Fruit fly (Drosophila melanogaster) whole organism, embryonic: ENCODE results near the gene CG5225.
A peak's percentile ranks its signal among the peaks of the same experiment; 100 is the strongest.

Experiments
- Bgb ChIP-seq: fragments of 200-800 bp; sonication (Bioruptor generic); IDR thresholded peaks from 2 replicates; pipeline ENCODE4 v1.3.6; 2022; ENCODE audit warnings: missing biosample characterization, missing genetic modification characterization; ENCODE audit not compliant: partially characterized antibody
- CG10543 ChIP-seq: fragments of 200-800 bp; sonication (Bioruptor generic); optimal IDR thresholded peaks from 3 replicates; lab custom pipeline; 2017; ENCODE audit warnings: missing biosample characterization, mild to moderate bottlenecking, missing genetic modification characterization, moderate library complexity
- CG12219 ChIP-seq: fragments of 200-800 bp; sonication (Bioruptor generic); optimal IDR thresholded peaks from 3 replicates; lab custom pipeline; 2018; ENCODE audit warnings: missing biosample characterization, mild to moderate bottlenecking, missing genetic modification characterization
- CG1233 ChIP-seq: fragments of 200-800 bp; sonication (Bioruptor generic); optimal IDR thresholded peaks from 4 replicates; lab custom pipeline; 2018; ENCODE audit warnings: missing biosample characterization, mild to moderate bottlenecking, missing genetic modification characterization
- CG13775 ChIP-seq: fragments of 200-800 bp; sonication (Bioruptor generic); optimal IDR thresholded peaks from 3 replicates; lab custom pipeline; 2017; ENCODE audit warnings: missing biosample characterization, mild to moderate bottlenecking, missing genetic modification characterization
- CG14441 ChIP-seq: fragments of 200-800 bp; sonication (Bioruptor generic); IDR thresholded peaks from 2 replicates; pipeline ENCODE4 v1.3.6; 2022; ENCODE audit warnings: missing biosample characterization, missing genetic modification characterization
- CG15479 ChIP-seq: fragments of 200-800 bp; sonication (Bioruptor generic); optimal IDR thresholded peaks from 3 replicates; lab custom pipeline; 2019; ENCODE audit warnings: missing biosample characterization, mild to moderate bottlenecking, missing genetic modification characterization, moderate library complexity
- CG15514 ChIP-seq: fragments of 200-800 bp; sonication (Bioruptor generic); optimal IDR thresholded peaks from 3 replicates; lab custom pipeline; 2017; ENCODE audit warnings: missing biosample characterization, missing genetic modification characterization, mild to moderate bottlenecking, moderate library complexity, missing genetic modification reagents
- CG18011 ChIP-seq: fragments of 200-800 bp; sonication (Bioruptor generic); optimal IDR thresholded peaks from 2 replicates; lab custom pipeline; 2017; ENCODE audit warnings: missing biosample characterization, missing genetic modification characterization, mild to moderate bottlenecking, moderate library complexity, missing genotype
- CG2199 ChIP-seq: fragments of 200-800 bp; sonication (Bioruptor generic); IDR thresholded peaks from 3 replicates; pipeline ENCODE4 v1.3.6; 2022; ENCODE audit warnings: missing biosample characterization, missing genetic modification characterization
- CG34376 ChIP-seq: fragments of 200-800 bp; sonication (Bioruptor generic); optimal IDR thresholded peaks from 2 replicates; lab custom pipeline; 2018; ENCODE audit warnings: missing biosample characterization, mild to moderate bottlenecking, missing genetic modification characterization
- CG5953 ChIP-seq: fragments of 200-800 bp; sonication (Bioruptor generic); IDR thresholded peaks from 2 replicates; pipeline ENCODE4 v1.3.6; 2022; ENCODE audit warnings: missing biosample characterization, missing genetic modification characterization
- CG9932 ChIP-seq: fragments of 200-800 bp; sonication (Bioruptor generic); IDR thresholded peaks from 2 replicates; pipeline ENCODE4 v1.3.6; 2022; ENCODE audit warnings: missing biosample characterization, missing genetic modification characterization
- CkIIα-i1 ChIP-seq: fragments of 200-800 bp; sonication (Bioruptor generic); IDR thresholded peaks from 2 replicates; pipeline ENCODE4 v1.3.6; 2022; ENCODE audit warnings: missing biosample characterization, missing genetic modification characterization
- CoRest ChIP-seq: fragments of 200-800 bp; sonication (Bioruptor generic); optimal IDR thresholded peaks from 3 replicates; lab custom pipeline; 2018; ENCODE audit warnings: missing biosample characterization, mild to moderate bottlenecking, missing genetic modification characterization, moderate library complexity
- Dbx ChIP-seq: fragments of 200-800 bp; sonication (Bioruptor generic); IDR thresholded peaks from 3 replicates; pipeline ENCODE4 v1.3.6; 2022; ENCODE audit warnings: missing biosample characterization, missing genetic modification characterization
- Doc2 ChIP-seq: fragments of 200-800 bp; sonication (Bioruptor generic); IDR thresholded peaks from 2 replicates; pipeline ENCODE4 v1.3.6; 2022; ENCODE audit warnings: missing biosample characterization, missing genetic modification characterization
- Fer3 ChIP-seq: fragments of 200-800 bp; sonication (Bioruptor generic); optimal IDR thresholded peaks from 2 replicates; lab custom pipeline; 2018; ENCODE audit warnings: missing biosample characterization, mild to moderate bottlenecking, missing genetic modification characterization, moderate library complexity
- GATAe ChIP-seq: fragments of 200-800 bp; sonication (Bioruptor generic); conservative IDR thresholded peaks from 2 replicates; pipeline ENCODE4 v1.3.6; 2022; ENCODE audit warnings: missing biosample characterization, missing genetic modification characterization
- Gsc ChIP-seq: fragments of 200-800 bp; sonication (Bioruptor generic); IDR thresholded peaks from 2 replicates; pipeline ENCODE4 v1.3.6; 2022; ENCODE audit warnings: missing biosample characterization, missing genetic modification characterization
- HmgD ChIP-seq: fragments of 200-800 bp; sonication (Bioruptor generic); optimal IDR thresholded peaks from 3 replicates; lab custom pipeline; 2016; ENCODE audit warnings: missing biosample characterization, missing genetic modification characterization
- MESR4 ChIP-seq: fragments of 200-800 bp; sonication (Bioruptor generic); optimal IDR thresholded peaks from 2 replicates; lab custom pipeline; 2018; ENCODE audit warnings: missing biosample characterization, mild to moderate bottlenecking, missing genetic modification characterization, moderate library complexity
- MTF-1 ChIP-seq: fragments of 200-800 bp; sonication (Bioruptor generic); optimal IDR thresholded peaks from 2 replicates; lab custom pipeline; 2018; ENCODE audit warnings: missing biosample characterization, mild to moderate bottlenecking, missing genetic modification characterization, borderline replicate concordance
- Med ChIP-seq: fragments of 200-800 bp; sonication (Bioruptor generic); peaks from one replicate; lab custom pipeline; 2016; ENCODE audit warnings: missing biosample characterization, missing genetic modification characterization, mild to moderate bottlenecking, inconsistent platforms, moderate library complexity
- NFAT ChIP-seq: fragments of 200-800 bp; sonication (Bioruptor generic); IDR thresholded peaks from 2 replicates; pipeline ENCODE4 v1.3.6; 2022; ENCODE audit warnings: missing biosample characterization, missing genetic modification characterization
- Opbp ChIP-seq: fragments of 200-800 bp; sonication (Bioruptor generic); IDR thresholded peaks from 3 replicates; pipeline ENCODE4 v1.3.6; 2022; ENCODE audit warnings: missing biosample characterization, missing genetic modification characterization; ENCODE audit not compliant: partially characterized antibody
- Sox100B ChIP-seq: fragments of 200-800 bp; sonication (Bioruptor generic); optimal IDR thresholded peaks from 3 replicates; lab custom pipeline; 2018; ENCODE audit warnings: missing biosample characterization, mild to moderate bottlenecking, missing genetic modification characterization
- Trl ChIP-seq, 3 experiments: fragments of >200 bp in 2 of 3; fragments of 200-800 bp in 1 of 3; sonication (Bioruptor generic) in 1 of 3; optimal IDR thresholded peaks; 2 replicates in 1 of 3; 3 replicates in 2 of 3; lab custom pipeline; 2016 to 2017; ENCODE audit warnings: missing biosample characterization in 1 of 3, missing genetic modification characterization in 1 of 3
- bbx ChIP-seq: fragments of 200-800 bp; sonication (Bioruptor generic); IDR thresholded peaks from 2 replicates; pipeline ENCODE4 v1.3.6; 2022; ENCODE audit warnings: missing biosample characterization, missing genetic modification characterization; ENCODE audit not compliant: partially characterized antibody
- chinmo ChIP-seq: fragments of 200-800 bp; sonication (Bioruptor generic); IDR thresholded peaks from 4 replicates; pipeline ENCODE4 v1.3.6; 2022; ENCODE audit warnings: missing biosample characterization, missing genetic modification characterization; ENCODE audit not compliant: partially characterized antibody
- chm ChIP-seq: fragments of 200-800 bp; sonication (Bioruptor generic); IDR thresholded peaks from 2 replicates; pipeline ENCODE4 v1.3.6; 2022; ENCODE audit warnings: missing biosample characterization, missing genetic modification characterization
- crol ChIP-seq: fragments of 200-800 bp; sonication (Bioruptor generic); IDR thresholded peaks from 2 replicates; pipeline ENCODE4 v1.3.6; 2022; ENCODE audit warnings: missing biosample characterization, missing genetic modification characterization
- exex ChIP-seq: fragments of 200-800 bp; sonication (Bioruptor generic); optimal IDR thresholded peaks from 4 replicates; lab custom pipeline; 2018; ENCODE audit warnings: missing biosample characterization, mild to moderate bottlenecking, missing genetic modification characterization, moderate library complexity
- ftz-f1 ChIP-seq: fragments of 200-800 bp; sonication (Bioruptor generic); optimal IDR thresholded peaks from 2 replicates; lab custom pipeline; 2016; ENCODE audit warnings: missing biosample characterization, missing genetic modification characterization
- gcm2 ChIP-seq: fragments of 200-800 bp; sonication (Bioruptor generic); optimal IDR thresholded peaks from 2 replicates; lab custom pipeline; 2016; ENCODE audit warnings: missing biosample characterization, missing genetic modification characterization
- gem ChIP-seq: fragments of 200-800 bp; sonication (Bioruptor generic); optimal IDR thresholded peaks from 2 replicates; lab custom pipeline; 2019; ENCODE audit warnings: missing biosample characterization, mild to moderate bottlenecking, missing genetic modification characterization, moderate library complexity
- gro ChIP-seq: fragments of 200-800 bp; sonication (Bioruptor generic); optimal IDR thresholded peaks from 2 replicates; lab custom pipeline; 2016; ENCODE audit warnings: missing biosample characterization, missing genetic modification characterization
- mirr ChIP-seq: fragments of 200-800 bp; sonication (Bioruptor generic); optimal IDR thresholded peaks from 3 replicates; lab custom pipeline; 2018; ENCODE audit warnings: missing biosample characterization, mild to moderate bottlenecking, missing genetic modification characterization
- nmo ChIP-seq: fragments of 200-800 bp; sonication (Bioruptor generic); optimal IDR thresholded peaks from 2 replicates; lab custom pipeline; 2018; ENCODE audit warnings: missing biosample characterization, mild to moderate bottlenecking, missing genetic modification characterization, moderate library complexity
- odd ChIP-seq: fragments of 200-800 bp; sonication (Bioruptor generic); optimal IDR thresholded peaks from 2 replicates; lab custom pipeline; 2017; ENCODE audit warnings: missing biosample characterization, mild to moderate bottlenecking, missing genetic modification characterization
- p53 ChIP-seq: fragments of 200-800 bp; sonication (Bioruptor generic); optimal IDR thresholded peaks from 2 replicates; lab custom pipeline; 2016; ENCODE audit warnings: missing biosample characterization, missing genetic modification characterization
- rib ChIP-seq: fragments of 200-800 bp; sonication (Bioruptor generic); IDR thresholded peaks from 2 replicates; pipeline ENCODE4 v1.3.6; 2022; ENCODE audit warnings: missing biosample characterization, missing genetic modification characterization
- scrt ChIP-seq: fragments of 200-800 bp; sonication (Bioruptor generic); optimal IDR thresholded peaks from 2 replicates; lab custom pipeline; 2018; ENCODE audit warnings: missing biosample characterization, mild to moderate bottlenecking, missing genetic modification characterization, moderate library complexity
- slou ChIP-seq: fragments of 200-800 bp; sonication (Bioruptor generic); optimal IDR thresholded peaks from 3 replicates; lab custom pipeline; 2016; ENCODE audit warnings: missing biosample characterization, missing genetic modification characterization
- sob ChIP-seq: fragments of 200-800 bp; sonication (Bioruptor generic); IDR thresholded peaks from 2 replicates; pipeline ENCODE4 v1.3.6; 2022; ENCODE audit warnings: missing biosample characterization, missing genetic modification characterization
- sug ChIP-seq: fragments of 200-800 bp; optimal IDR thresholded peaks from 2 replicates; lab custom pipeline; 2019; ENCODE audit warnings: missing biosample characterization, mild to moderate bottlenecking, missing genetic modification characterization, moderate library complexity
- twi ChIP-seq: fragments of 200-800 bp; optimal IDR thresholded peaks from 2 replicates; lab custom pipeline; 2019; ENCODE audit warnings: missing biosample characterization, mild to moderate bottlenecking, missing genetic modification characterization, moderate library complexity
- vfl ChIP-seq: fragments of 200-800 bp; sonication (Bioruptor generic); optimal IDR thresholded peaks from 2 replicates; lab custom pipeline; 2016; ENCODE audit warnings: missing biosample characterization, missing genetic modification characterization
- vvl ChIP-seq: fragments of 200-800 bp; sonication (Bioruptor generic); IDR thresholded peaks from 2 replicates; pipeline ENCODE4 v1.3.6; 2022; ENCODE audit warnings: missing biosample characterization, missing genetic modification characterization

The CG5225 gene

dm6 chr3R:17077968-17078417 is 49.5 kb downstream of the CG5225 start (continued):
- TF ChIP-seq CG13775 (GFP tag; lab: Kevin White, UChicago) (no peak), bbx (0 out of 2 replicates have a peak, but pooled peaks have one; percentile 29), GATAe (GFP tag; lab: Robert Waterston, UW) (peak; percentile 95), sug (peak; percentile 90), vvl (GFP tag; lab: Robert Waterston, UW) (peak; percentile 38; the same call in 1 of the 2 replicates), Doc2 (GFP tag; lab: Robert Waterston, UW) (no peak), Fer3 (tag; lab: Kevin White, UChicago) (peak; percentile 8), chm (GFP tag; lab: Robert Waterston, UW) (no peak), CG1233 (GFP tag; lab: Kevin White, UChicago) (peak; percentile 29), CG12219 (GFP tag; lab: Kevin White, UChicago) (peak; percentile 11), mirr (GFP tag; lab: Kevin White, UChicago) (peak; percentile 86), odd (peak; percentile 1), MTF-1 (peak; percentile 82), exex (tag; lab: Kevin White, UChicago) (peak; percentile 52), gro (GFP tag; lab: Kevin White, UChicago) (peak; percentile 54), Opbp (GFP tag; lab: Robert Waterston, UW) (peak; percentile 43; the same call in 1 of the 3 replicates), CoRest (tag; lab: Kevin White, UChicago) (no peak), crol (GFP tag; lab: Robert Waterston, UW) (peak; percentile 95), Trl (optimal IDR thresholded peaks at IDR 0.05; lab: Kevin White, UChicago) (peak; percentile 39 to 45), Trl (GFP tag; optimal IDR thresholded peaks at IDR 0.05; lab: Kevin White, UChicago) (peak; percentile 5), MESR4 (GFP tag; lab: Kevin White, UChicago) (peak; percentile 13), scrt (GFP tag; lab: Kevin White, UChicago) (peak; percentile 23), twi (tag; lab: Kevin White, UChicago) (peak; percentile 84), gem (tag; lab: Kevin White, UChicago) (no peak), nmo (GFP tag; lab: Kevin White, UChicago) (no peak), CG15479 (GFP tag; lab: Kevin White, UChicago) (peak; percentile 77), p53 (GFP tag; lab: Kevin White, UChicago) (no peak), Sox100B (GFP tag; lab: Kevin White, UChicago) (no peak), HmgD (GFP tag; lab: Kevin White, UChicago) (no peak), rib (GFP tag; lab: Robert Waterston, UW) (peak; percentile 71), CG9932 (GFP tag; lab: Robert Waterston, UW) (peak; percentile 47), CG2199 (GFP tag; lab: Robert Waterston, UW) (peak; percentile 71; the same call in 1 of the 3 replicates), Bgb (GFP tag; lab: Robert Waterston, UW) (peak; percentile 51; the same call in 1 of the 2 replicates), CG5953 (GFP tag; lab: Robert Waterston, UW) (peak; percentile 3; the same call in 1 of the 2 replicates), NFAT (GFP tag; lab: Robert Waterston, UW) (peak; percentile 4; the same call in 1 of the 2 replicates), sob (GFP tag; lab: Robert Waterston, UW) (peak; percentile 58), CG18011 (GFP tag; lab: Kevin White, UChicago) (no peak), Dbx (peak; percentile 39; the same call in 1 of the 3 replicates), CG14441 (0 out of 2 replicates have a peak, but pooled peaks have one; percentile 9), gcm2 (GFP tag; lab: Kevin White, UChicago) (no peak), CG34376 (peak; percentile 80), Med (GFP tag; lab: Kevin White, UChicago) (peak; percentile 88), CG10543 (GFP tag; lab: Kevin White, UChicago) (peak; percentile 91), ftz-f1 (GFP tag; lab: Kevin White, UChicago) (peak; percentile 63), Gsc (GFP tag; lab: Robert Waterston, UW) (no peak), CkIIα-i1 (GFP tag; lab: Robert Waterston, UW) (no peak), CG15514 (GFP tag; lab: Kevin White, UChicago) (peak; percentile 22), slou (GFP tag; lab: Kevin White, UChicago) (no peak), chinmo (GFP tag; lab: Robert Waterston, UW) (peak; percentile 93), vfl (peak; percentile 6)
